Worm (Caenorhabditis elegans): ENCODE results near the gene nspb-9.

The nspb-9 gene

ce11 chrII:14569322-14569721 lies 11.3 kb upstream of the nspb-9 start:
- no peak for TF ChIP-seq R02D3.7 (tag; optimal IDR thresholded peaks at IDR 0.05)
- TF ChIP-seq lsy-2 (tag; optimal IDR thresholded peaks at IDR 0.05), result peak in 1 of 2 experiments; percentile 34
- peak; percentile 5 for TF ChIP-seq sma-9 (GFP tag; optimal IDR thresholded peaks at IDR 0.05)
- TF ChIP-seq sma-9 (tag; optimal IDR thresholded peaks at IDR 0.05), result no peak
- no peak for TF ChIP-seq lin-39 (tag; optimal IDR thresholded peaks at IDR 0.05)
- TF ChIP-seq F13H6.1 (tag; optimal IDR thresholded peaks at IDR 0.05), result peak; percentile 28
- peak; percentile 19 for TF ChIP-seq unc-55 (GFP tag; optimal IDR thresholded peaks at IDR 0.05)

- no peak for TF ChIP-seq gmeb-1 (tag; optimal IDR thresholded peaks at IDR 0.05)
- no peak for TF ChIP-seq sma-9 (GFP tag; optimal IDR thresholded peaks at IDR 0.05)
- no peak for TF ChIP-seq sma-9 (tag; optimal IDR thresholded peaks at IDR 0.05)
- no peak for TF ChIP-seq nhr-21 (tag; optimal IDR thresholded peaks at IDR 0.05)
- no peak for TF ChIP-seq snpc-4 (tag; optimal IDR thresholded peaks at IDR 0.05)
- peak; percentile 42 for TF ChIP-seq nhr-129 (tag; optimal IDR thresholded peaks at IDR 0.05)
- TF ChIP-seq nhr-6 (tag; optimal IDR thresholded peaks at IDR 0.05), result no peak
- no peak for TF ChIP-seq ztf-4 (tag; optimal IDR thresholded peaks at IDR 0.05)
- no peak for TF ChIP-seq ama-1 (optimal IDR thresholded peaks at IDR 0.05)
- TF ChIP-seq crh-2 (tag; optimal IDR thresholded peaks at IDR 0.05), result no peak
- no peak for TF ChIP-seq peb-1 (tag; optimal IDR thresholded peaks at IDR 0.05)
- peak; percentile 54 for TF ChIP-seq F13H6.1 (tag; optimal IDR thresholded peaks at IDR 0.05)
- no peak for TF ChIP-seq elt-3 (tag; optimal IDR thresholded peaks at IDR 0.05)
- TF ChIP-seq sem-4 (tag; optimal IDR thresholded peaks at IDR 0.05), result no peak
- no peak for TF ChIP-seq skn-1 (tag; optimal IDR thresholded peaks at IDR 0.05)
- TF ChIP-seq fos-1 (tag; optimal IDR thresholded peaks at IDR 0.05), result no peak
Measured at ce11 chrII:14570541-14571160, 10.0 kb upstream of the nspb-9 start.

- TF ChIP-seq mdl-1 (tag; optimal IDR thresholded peaks at IDR 0.05) (no peak), ztf-4 (tag; optimal IDR thresholded peaks at IDR 0.05) (no peak), R02D3.7 (tag; optimal IDR thresholded peaks at IDR 0.05) (no peak), fos-1 (tag; optimal IDR thresholded peaks at IDR 0.05) (no peak), nhr-129 (tag; optimal IDR thresholded peaks at IDR 0.05) (no peak), gmeb-1 (tag; optimal IDR thresholded peaks at IDR 0.05) (no peak), blmp-1 (tag; optimal IDR thresholded peaks at IDR 0.05; ENCODE audit: insufficient read depth) (no peak), lin-13 (GFP tag; optimal IDR thresholded peaks at IDR 0.05) (no peak), Y55F3AM.14 (GFP tag; optimal IDR thresholded peaks at IDR 0.05) (no peak), C34F6.9 (tag; optimal IDR thresholded peaks at IDR 0.05) (no peak), mbf-1 (tag; optimal IDR thresholded peaks at IDR 0.05) (no peak), lsy-2 (tag; optimal IDR thresholded peaks at IDR 0.05) (no peak), unc-62 (GFP tag; optimal IDR thresholded peaks at IDR 0.05) (no peak)
Measured at ce11 chrII:14573315-14573714, 7.3 kb upstream of the nspb-9 start, which contains the start of gene madf-5. TSS of gene madf-5 (plus strand) at chrII:14573615.

- no peak for TF ChIP-seq crh-2 (tag; optimal IDR thresholded peaks at IDR 0.05)
Measured at ce11 chrII:14574790-14575189, 5.9 kb upstream of the nspb-9 start.

ce11 chrII:14576429-14576828 lies 4.2 kb upstream of the nspb-9 start, which contains the start of gene C01G12.13:
TSS of gene C01G12.13 (plus strand) at chrII:14576729.
- no peak for TF ChIP-seq mab-5 (tag; optimal IDR thresholded peaks at IDR 0.05)
- TF ChIP-seq lin-13 (GFP tag; optimal IDR thresholded peaks at IDR 0.05), result no peak
- no peak for TF ChIP-seq ztf-4 (tag; optimal IDR thresholded peaks at IDR 0.05)
- no peak for TF ChIP-seq mdl-1 (tag; optimal IDR thresholded peaks at IDR 0.05)
- TF ChIP-seq ceh-16 (tag; optimal IDR thresholded peaks at IDR 0.05), result no peak

- TF ChIP-seq ceh-82 (tag; optimal IDR thresholded peaks at IDR 0.05) (no peak), lin-11 (tag; optimal IDR thresholded peaks at IDR 0.05) (no peak), lin-13 (GFP tag; optimal IDR thresholded peaks at IDR 0.05) (no peak), nhr-6 (tag; optimal IDR thresholded peaks at IDR 0.05) (no peak), alr-1 (tag; optimal IDR thresholded peaks at IDR 0.05) (no peak), nhr-129 (tag; optimal IDR thresholded peaks at IDR 0.05) (no peak), nhr-21 (tag; optimal IDR thresholded peaks at IDR 0.05) (no peak), nhr-237 (tag; optimal IDR thresholded peaks at IDR 0.05) (no peak), nhr-11 (tag; optimal IDR thresholded peaks at IDR 0.05) (no peak), sma-9 (GFP tag; optimal IDR thresholded peaks at IDR 0.05) (no peak), sma-9 (tag; optimal IDR thresholded peaks at IDR 0.05) (no peak), unc-39 (tag; optimal IDR thresholded peaks at IDR 0.05) (no peak), C34F6.9 (tag; optimal IDR thresholded peaks at IDR 0.05) (no peak), peb-1 (tag; optimal IDR thresholded peaks at IDR 0.05) (no peak), gmeb-1 (tag; optimal IDR thresholded peaks at IDR 0.05) (no peak), lin-39 (tag; optimal IDR thresholded peaks at IDR 0.05) (no peak), ztf-1 (GFP tag; conservative IDR thresholded peaks at IDR 0.05) (no peak), egl-27 (tag; optimal IDR thresholded peaks at IDR 0.05) (no peak)
Measured at ce11 chrII:14578013-14578412, 2.6 kb upstream of the nspb-9 start, which contains the start of gene nspb-7. TSS of gene nspb-7 (plus strand) at chrII:14578313.

All from whole organism, L2 larva.